Fruit fly (Drosophila melanogaster) whole organism, adult: Measurements from ENCODE around the gene CG7367.
A peak's percentile ranks its signal among the peaks of the same experiment; 100 is the strongest.

Experiments used
- CG11617 ChIP-seq: fragments of 200-800 bp; sonication (Bioruptor generic); optimal IDR thresholded peaks from 2 replicates; lab custom pipeline; 2017; ENCODE audit warnings: mild to moderate bottlenecking, missing biosample characterization, missing genetic modification reagents, missing genetic modification characterization
- CG12768 ChIP-seq: fragments of 200-800 bp; sonication (Bioruptor generic); optimal IDR thresholded peaks from 2 replicates; lab custom pipeline; 2017; ENCODE audit warnings: missing biosample characterization, missing genetic modification characterization, mild to moderate bottlenecking, moderate library complexity, missing genetic modification reagents
- CG14711 ChIP-seq: fragments of 200-800 bp; sonication (Bioruptor generic); optimal IDR thresholded peaks from 2 replicates; lab custom pipeline; 2018; ENCODE audit warnings: missing biosample characterization, mild to moderate bottlenecking, missing genetic modification characterization, moderate library complexity
- CG1620 ChIP-seq: fragments of 200-800 bp; sonication (Bioruptor generic); optimal IDR thresholded peaks from 2 replicates; lab custom pipeline; 2016; ENCODE audit warnings: missing biosample characterization, missing genetic modification characterization
- CG33017 ChIP-seq: fragments of 200-800 bp; sonication (Bioruptor generic); optimal IDR thresholded peaks from 2 replicates; lab custom pipeline; 2018; ENCODE audit warnings: missing biosample characterization, mild to moderate bottlenecking, missing genetic modification characterization, moderate library complexity
- CG5204 ChIP-seq: fragments of 200-800 bp; sonication (Bioruptor generic); optimal IDR thresholded peaks from 2 replicates; lab custom pipeline; 2016; ENCODE audit warnings: missing biosample characterization, missing genetic modification characterization
- CG7045 ChIP-seq: fragments of 200-800 bp; sonication (Bioruptor generic); optimal IDR thresholded peaks from 2 replicates; lab custom pipeline; 2017; ENCODE audit warnings: missing biosample characterization, mild to moderate bottlenecking, missing genetic modification characterization
- CG7101 ChIP-seq: fragments of 200-800 bp; sonication (Bioruptor generic); optimal IDR thresholded peaks from 2 replicates; lab custom pipeline; 2018; ENCODE audit warnings: missing biosample characterization, mild to moderate bottlenecking, missing genetic modification characterization, moderate library complexity
- Clk ChIP-seq: fragments of 200-800 bp; sonication (Bioruptor generic); optimal IDR thresholded peaks from 2 replicates; lab custom pipeline; 2017; ENCODE audit warnings: missing biosample characterization, missing genetic modification characterization
- Crg-1 ChIP-seq: fragments of 200-800 bp; sonication (Bioruptor generic); optimal IDR thresholded peaks from 2 replicates; lab custom pipeline; 2016; ENCODE audit warnings: missing biosample characterization, missing genetic modification characterization
- Hr96 ChIP-seq: fragments of 200-800 bp; sonication (Bioruptor generic); optimal IDR thresholded peaks from 2 replicates; lab custom pipeline; 2016; ENCODE audit warnings: missing biosample characterization, missing genetic modification characterization
- Mnt ChIP-seq: fragments of 200-800 bp; sonication (Bioruptor generic); optimal IDR thresholded peaks from 2 replicates; lab custom pipeline; 2016; ENCODE audit warnings: missing biosample characterization, mild to moderate bottlenecking, missing genetic modification characterization
- bab1 ChIP-seq: fragments of 200-800 bp; sonication (Bioruptor generic); optimal IDR thresholded peaks from 3 replicates; lab custom pipeline; 2019; ENCODE audit warnings: missing biosample characterization, mild to moderate bottlenecking, missing genetic modification characterization, moderate library complexity
- cic ChIP-seq: fragments of 200-800 bp; sonication (Bioruptor generic); optimal IDR thresholded peaks from 2 replicates; lab custom pipeline; 2017; ENCODE audit warnings: missing biosample characterization, mild to moderate bottlenecking, missing genetic modification characterization, moderate library complexity
- cnc ChIP-seq, 2 experiments: fragments of >200 bp; optimal IDR thresholded peaks; 2 replicates each; lab custom pipeline; 2017
- kay ChIP-seq: fragments of 200-800 bp; sonication (Bioruptor generic); peaks from one replicate; lab custom pipeline; 2016; ENCODE audit warnings: missing biosample characterization, missing genetic modification characterization, borderline replicate concordance
- ovo ChIP-seq: fragments of 200-800 bp; sonication (Bioruptor generic); optimal IDR thresholded peaks from 2 replicates; lab custom pipeline; 2016; ENCODE audit warnings: missing biosample characterization, missing genetic modification characterization
- pad ChIP-seq: fragments of 200-800 bp; sonication (Bioruptor generic); optimal IDR thresholded peaks from 3 replicates; lab custom pipeline; 2017; ENCODE audit warnings: missing biosample characterization, missing genetic modification characterization, mild to moderate bottlenecking, moderate library complexity, missing genetic modification reagents
- tj ChIP-seq: fragments of 200-800 bp; sonication (Bioruptor generic); optimal IDR thresholded peaks from 3 replicates; lab custom pipeline; 2017; ENCODE audit warnings: missing biosample characterization, mild to moderate bottlenecking, missing genetic modification characterization, moderate library complexity
- toe ChIP-seq: fragments of 200-800 bp; sonication (Bioruptor generic); optimal IDR thresholded peaks from 2 replicates; lab custom pipeline; 2016; ENCODE audit warnings: missing biosample characterization, missing genetic modification characterization

CG7367 gene

DNA sequence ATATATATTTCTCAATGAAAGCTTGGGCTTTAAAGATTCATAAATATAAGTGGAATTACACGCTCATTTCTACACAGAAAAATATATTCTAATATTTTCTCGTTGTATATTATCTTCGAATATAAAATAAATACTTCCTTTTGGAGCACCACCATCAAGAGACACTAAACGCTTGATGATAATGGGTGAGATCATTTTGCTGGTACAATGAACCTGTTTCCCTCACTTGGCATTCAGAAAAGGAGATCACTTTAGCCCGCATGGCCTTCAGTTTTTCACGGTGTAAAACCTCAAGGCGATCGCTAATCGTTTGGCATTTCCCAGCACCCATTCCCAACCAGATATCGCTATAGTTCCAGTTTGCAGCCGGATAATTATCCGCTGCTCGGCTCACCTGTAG, 33.5 kb downstream of the CG7367 start:
- TF ChIP-seq Hr96 (GFP tag; lab: Kevin White, UChicago) (no peak), CG11617 (GFP tag; lab: Kevin White, UChicago) (no peak), CG12768 (peak; percentile 50), CG7045 (GFP tag; lab: Kevin White, UChicago) (peak; percentile 74), toe (GFP tag; lab: Kevin White, UChicago) (peak; percentile 68), bab1 (GFP tag; lab: Kevin White, UChicago) (no peak), cnc (optimal IDR thresholded peaks at IDR 0.05; lab: Kevin White, UChicago) (no peak), kay (GFP tag; lab: Kevin White, UChicago) (no peak), CG5204 (peak; percentile 63), Clk (GFP tag; lab: Kevin White, UChicago) (peak; percentile 16), cic (GFP tag; lab: Kevin White, UChicago) (peak; percentile 89), Mnt (no peak), CG7101 (tag; lab: Kevin White, UChicago) (peak; percentile 58), CG1620 (GFP tag; lab: Kevin White, UChicago) (no peak), ovo (no peak), CG14711 (tag; lab: Kevin White, UChicago) (peak; percentile 44), CG33017 (tag; lab: Kevin White, UChicago) (peak; percentile 62), Crg-1 (GFP tag; lab: Kevin White, UChicago) (no peak), pad (no peak), tj (GFP tag; lab: Kevin White, UChicago) (no peak)

DNA sequence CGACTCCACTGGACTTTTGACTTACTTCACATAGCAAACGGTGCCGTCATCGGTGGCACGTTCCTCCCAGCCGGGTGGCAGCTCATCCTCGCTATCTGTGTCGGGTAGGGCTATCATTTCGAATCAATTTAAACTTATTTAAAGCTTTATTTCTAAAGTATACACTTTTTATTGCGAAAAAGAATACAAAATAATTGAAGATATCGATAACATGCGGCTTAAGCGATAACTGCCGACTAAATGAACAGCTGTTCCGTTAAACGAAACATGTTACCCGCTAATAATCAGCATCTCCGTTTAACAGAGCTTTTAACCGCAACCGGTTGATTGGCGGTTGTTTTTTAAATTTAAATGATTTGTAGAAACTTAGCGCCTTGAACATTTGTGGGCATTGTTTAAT, 35.5 kb downstream of the CG7367 start, which contains the start of gene Wwox:
Gene Wwox, minus strand, starts transcription at position 215 of the 400 bp plus-strand sequence.
- TF ChIP-seq kay (GFP tag; lab: Kevin White, UChicago): peak; percentile 93
- TF ChIP-seq CG1620 (GFP tag; lab: Kevin White, UChicago): no peak

DNA sequence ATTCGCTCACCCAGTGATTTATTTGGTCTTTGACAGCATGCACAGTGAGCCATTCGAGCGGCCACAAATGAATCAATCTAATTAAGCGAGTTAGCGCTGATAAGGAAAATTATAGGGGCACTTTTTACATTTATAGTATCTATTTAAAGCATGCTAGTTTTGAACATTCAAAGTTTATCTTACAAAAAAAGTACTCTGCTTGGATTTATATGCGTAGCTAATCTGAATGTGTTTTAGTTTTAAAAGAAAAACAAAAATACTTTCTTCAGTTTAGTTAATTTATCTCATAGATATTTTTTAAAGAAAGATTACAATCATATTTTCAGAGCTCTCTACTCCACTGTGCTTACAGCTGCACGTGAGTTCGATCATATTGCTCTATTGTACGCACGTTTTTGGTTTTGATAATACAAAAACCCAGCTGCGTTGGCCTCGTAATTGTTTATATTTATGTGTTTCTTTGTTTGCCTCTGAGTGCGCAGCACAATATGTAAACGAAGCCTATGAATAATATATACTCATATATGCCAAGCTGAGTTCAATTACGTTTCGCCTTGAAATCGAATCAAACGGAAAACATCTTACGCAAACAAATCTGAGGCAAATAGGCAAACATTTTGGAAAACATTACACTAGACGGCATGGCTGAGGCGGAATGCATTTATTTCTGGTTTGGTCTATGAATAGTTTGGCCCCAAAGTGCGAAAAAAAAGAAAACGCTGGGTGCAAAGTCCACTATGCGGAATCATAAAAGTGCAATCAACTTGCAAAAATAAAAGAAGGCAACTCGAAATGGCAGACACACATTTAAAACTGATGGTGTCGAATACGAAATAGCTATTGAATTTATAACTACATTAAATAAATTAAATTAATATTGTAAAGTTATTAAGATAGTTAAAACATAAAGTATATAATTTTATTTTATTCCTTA, 37.6 kb downstream of the CG7367 start:
- TF ChIP-seq CG5204: no peak
- no peak for TF ChIP-seq CG12768
- TF ChIP-seq Clk (GFP tag; lab: Kevin White, UChicago): no peak
- peak; percentile 40 for TF ChIP-seq CG7101 (tag; lab: Kevin White, UChicago)
- no peak for TF ChIP-seq Hr96 (GFP tag; lab: Kevin White, UChicago)
- peak; percentile 19 for TF ChIP-seq pad
- no peak for TF ChIP-seq Crg-1 (GFP tag; lab: Kevin White, UChicago)
- no peak for TF ChIP-seq ovo
- peak; percentile 14 for TF ChIP-seq CG33017 (tag; lab: Kevin White, UChicago)
- TF ChIP-seq Mnt: peak; percentile 9
- TF ChIP-seq bab1 (GFP tag; lab: Kevin White, UChicago): peak; percentile 24
- TF ChIP-seq CG14711 (tag; lab: Kevin White, UChicago): peak; percentile 48
- TF ChIP-seq CG7045 (GFP tag; lab: Kevin White, UChicago): no peak
- TF ChIP-seq CG1620 (GFP tag; lab: Kevin White, UChicago): no peak
- no peak for TF ChIP-seq tj (GFP tag; lab: Kevin White, UChicago)
- TF ChIP-seq toe (GFP tag; lab: Kevin White, UChicago): no peak
- TF ChIP-seq kay (GFP tag; lab: Kevin White, UChicago): peak; percentile 77
- no peak for TF ChIP-seq CG11617 (GFP tag; lab: Kevin White, UChicago)
- no peak for TF ChIP-seq cnc (optimal IDR thresholded peaks at IDR 0.05; lab: Kevin White, UChicago)

DNA sequence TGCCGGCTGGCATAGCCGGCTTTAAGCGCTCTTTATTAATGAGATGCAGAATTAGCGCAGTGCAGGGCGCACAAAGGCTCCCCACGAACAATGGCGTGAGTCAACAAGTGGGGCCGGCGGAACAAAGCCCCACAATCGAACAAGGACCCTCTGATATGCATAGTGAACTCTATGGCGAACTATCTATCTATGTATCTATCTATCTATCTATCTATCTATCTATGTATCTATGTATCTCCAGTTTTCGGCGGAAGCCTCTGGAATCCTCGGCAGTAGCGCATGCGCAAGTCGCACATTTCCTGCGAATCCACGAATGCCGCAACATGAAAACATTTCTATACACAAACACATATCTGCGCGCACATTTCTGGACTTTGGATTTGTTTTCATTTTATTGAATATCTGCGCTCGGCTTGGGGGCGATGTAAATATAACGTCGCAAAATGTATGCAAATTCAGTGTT, 39.0 kb downstream of the CG7367 start:
- peak; percentile 46 for TF ChIP-seq Mnt
- TF ChIP-seq CG33017 (tag; lab: Kevin White, UChicago): peak; percentile 67
- TF ChIP-seq CG12768: peak; percentile 70
- peak; percentile 66 for TF ChIP-seq CG7045 (GFP tag; lab: Kevin White, UChicago)
- TF ChIP-seq CG11617 (GFP tag; lab: Kevin White, UChicago): peak; percentile 27
- TF ChIP-seq cnc (optimal IDR thresholded peaks at IDR 0.05; lab: Kevin White, UChicago): no peak
- no peak for TF ChIP-seq toe (GFP tag; lab: Kevin White, UChicago)
- TF ChIP-seq kay (GFP tag; lab: Kevin White, UChicago): peak; percentile 92
- no peak for TF ChIP-seq Crg-1 (GFP tag; lab: Kevin White, UChicago)
- no peak for TF ChIP-seq Hr96 (GFP tag; lab: Kevin White, UChicago)
- TF ChIP-seq cic (GFP tag; lab: Kevin White, UChicago): peak; percentile 57
- TF ChIP-seq CG1620 (GFP tag; lab: Kevin White, UChicago): no peak
- TF ChIP-seq CG5204: no peak
- TF ChIP-seq pad: no peak
- TF ChIP-seq CG7101 (tag; lab: Kevin White, UChicago): no peak
- no peak for TF ChIP-seq tj (GFP tag; lab: Kevin White, UChicago)
- TF ChIP-seq Clk (GFP tag; lab: Kevin White, UChicago): no peak
- no peak for TF ChIP-seq ovo
- peak; percentile 28 for TF ChIP-seq CG14711 (tag; lab: Kevin White, UChicago)
- no peak for TF ChIP-seq bab1 (GFP tag; lab: Kevin White, UChicago)

dm6 chr2L:7998655-7999054, 40.9 kb downstream of the CG7367 start, which contains the start of gene Sirup:
Sirup (plus strand) TSS chr2L:7998869.
- TF ChIP-seq CG14711 (tag; lab: Kevin White, UChicago) (peak; percentile 87), CG12768 (peak; percentile 42), CG5204 (no peak), Mnt (peak; percentile 63), pad (no peak), CG1620 (GFP tag; lab: Kevin White, UChicago) (no peak), toe (GFP tag; lab: Kevin White, UChicago) (no peak), Clk (GFP tag; lab: Kevin White, UChicago) (no peak), ovo (peak; percentile 28), CG33017 (tag; lab: Kevin White, UChicago) (peak; percentile 51), bab1 (GFP tag; lab: Kevin White, UChicago) (peak; percentile 39), CG7045 (GFP tag; lab: Kevin White, UChicago) (no peak), Hr96 (GFP tag; lab: Kevin White, UChicago) (no peak), tj (GFP tag; lab: Kevin White, UChicago) (peak; percentile 27), Crg-1 (GFP tag; lab: Kevin White, UChicago) (no peak), kay (GFP tag; lab: Kevin White, UChicago) (no peak), CG7101 (tag; lab: Kevin White, UChicago) (peak; percentile 34), cic (GFP tag; lab: Kevin White, UChicago) (peak; percentile 50), CG11617 (GFP tag; lab: Kevin White, UChicago) (peak; percentile 1), cnc (optimal IDR thresholded peaks at IDR 0.05; lab: Kevin White, UChicago) (no peak)
